Fruit fly (Drosophila melanogaster) whole organism, pupa: ENCODE measurements around the gene mRpS34.

Experiments
- CG34367 ChIP-seq: fragments of 200-800 bp; sonication (Bioruptor generic); optimal IDR thresholded peaks from 2 replicates; lab custom pipeline; 2018; ENCODE audit warnings: missing biosample characterization, mild to moderate bottlenecking, missing genetic modification characterization
- Pif1B ChIP-seq: fragments of 200-800 bp; sonication (Bioruptor generic); optimal IDR thresholded peaks from 3 replicates; lab custom pipeline; 2016; ENCODE audit warnings: missing biosample characterization, missing genetic modification characterization

- TF ChIP-seq Pif1B (GFP tag; lab: Kevin White, UChicago) = no peak
- TF ChIP-seq CG34367 = no peak
Measured at dm6 chr3L:16354197-16354596, 6.3 kb downstream of the mRpS34 start, which contains the start of gene Pdh.
